Worm (Caenorhabditis elegans) whole organism, late embryonic: ENCODE measurements around the gene clec-156.

Source experiments
- T23F11.4 ChIP-seq: fragments of 200-800 bp; sonication (Bioruptor generic); optimal IDR thresholded peaks from 2 replicates; lab custom pipeline; 2018; ENCODE audit warnings: mild to moderate bottlenecking, missing genetic modification characterization, missing compliant biosample characterization
- odd-2 ChIP-seq: sonication (generic microtip); optimal IDR thresholded peaks from 2 replicates; lab custom pipeline; 2017; ENCODE audit warnings: antibody characterized with exemption, mild to moderate bottlenecking, missing genetic modification characterization, missing compliant biosample characterization

ce11 chrIII:4792560-4793136, 49.4 kb downstream of the clec-156 start, which contains the start of gene mip-1:
- TF ChIP-seq T23F11.4 (GFP tag; lab: Kevin White, UChicago) (no peak), odd-2 (tag; lab: Kevin White, UChicago) (no peak)
